Fruit fly (Drosophila melanogaster) whole organism, wandering third instar larva: Measurements from ENCODE around the gene LysE.

ENCODE experiments used
- Mio ChIP-seq: sonication (Bioruptor generic); optimal IDR thresholded peaks from 2 replicates; lab custom pipeline; 2016; ENCODE audit warnings: missing biosample characterization, missing genetic modification characterization
- dl ChIP-seq, 2 experiments: fragments of 175-275, 200-275 bp in 1 of 2; fragments of 200-275 bp in 1 of 2; sonication (Bioruptor generic); optimal IDR thresholded peaks; lab custom pipeline; 2018; ENCODE audit warnings: mild to moderate bottlenecking in 2 of 2, missing biosample characterization in 2 of 2, missing genetic modification characterization in 2 of 2, moderate library complexity in 2 of 2; ENCODE audit not compliant: partially characterized antibody in 2 of 2, insufficient read depth in 1 of 2

- no peak for TF ChIP-seq Mio (GFP tag; lab: Kevin White, UChicago)
- TF ChIP-seq dl (GFP tag; optimal IDR thresholded peaks at IDR 0.05; lab: Kevin White, UChicago; ENCODE audit: insufficient read depth in 1 of 2, partially characterized antibody in 2 of 2), result no peak
Measured at dm6 chr3L:1166266-1166665, 46.4 kb upstream of the LysE start.
